Worm (Caenorhabditis elegans) whole organism, L1 larva: ENCODE data around the gene gst-9.

ENCODE experiments used
- C04F5.9 ChIP-seq: sonication (generic microtip); optimal IDR thresholded peaks from 2 replicates; lab custom pipeline; 2016; ENCODE audit warnings: missing genetic modification characterization, missing compliant biosample characterization
- aha-1 ChIP-seq: fragments of 150-350 bp; optimal IDR thresholded peaks from 2 replicates; lab custom pipeline; 2014; ENCODE audit warnings: missing biosample characterization, missing genetic modification characterization
- mdl-1 ChIP-seq, 2 experiments: fragments of 150-350 bp; optimal IDR thresholded peaks; 2 replicates each; lab custom pipeline; 2014 to 2017; ENCODE audit warnings: missing biosample characterization in 2 of 2, missing genetic modification characterization in 2 of 2, inconsistent platforms in 1 of 2
- skn-1 ChIP-seq: fragments of 150-350 bp; optimal IDR thresholded peaks from 2 replicates; lab custom pipeline; 2014; ENCODE audit warnings: missing biosample characterization, missing genetic modification characterization
- ztf-4 ChIP-seq: fragments of 150-350 bp; optimal IDR thresholded peaks from 2 replicates; lab custom pipeline; 2014; ENCODE audit warnings: missing biosample characterization, missing genetic modification characterization

- no peak for TF ChIP-seq aha-1 (tag; lab: Kevin White, UChicago)
- TF ChIP-seq ztf-4, result no peak
- TF ChIP-seq skn-1 (tag; lab: Kevin White, UChicago), result peak; percentile 35
- TF ChIP-seq mdl-1 (tag; optimal IDR thresholded peaks at IDR 0.05; lab: Kevin White, UChicago), result no peak
- TF ChIP-seq C04F5.9 (tag; lab: Kevin White, UChicago), result no peak
Observed at ce11 chrII:4902035-4902434, 10.7 kb downstream of the gst-9 start, which contains the start of gene R05F9.9.
